Worm (Caenorhabditis elegans): ENCODE measurements around the gene ttr-15.
A peak's percentile ranks its signal among the peaks of the same experiment; 100 is the strongest.

ttr-15 gene

ce11 chrIII:10318062-10318609, 19.5 kb upstream of the ttr-15 start, which contains the start of the genes unc-50 and ostf-4:
unc-50 (minus strand) TSS chrIII:10318162.
ostf-4 (minus strand) TSS chrIII:10318559.
- no peak for TF ChIP-seq pha-4 (tag; optimal IDR thresholded peaks at IDR 0.05)
- no peak for TF ChIP-seq nhr-12 (tag; optimal IDR thresholded peaks at IDR 0.05)
- TF ChIP-seq hlh-1 (tag; optimal IDR thresholded peaks at IDR 0.05): no peak
- no peak for TF ChIP-seq lin-32 (GFP tag; optimal IDR thresholded peaks at IDR 0.05)
- no peak for TF ChIP-seq nhr-28 (tag; optimal IDR thresholded peaks at IDR 0.05)
- TF ChIP-seq zip-8 (tag; optimal IDR thresholded peaks at IDR 0.05): no peak
- no peak for TF ChIP-seq unc-39 (tag; optimal IDR thresholded peaks at IDR 0.05)
- no peak for TF ChIP-seq lin-13 (tag; optimal IDR thresholded peaks at IDR 0.05)

- no peak for TF ChIP-seq nhr-237 (tag; optimal IDR thresholded peaks at IDR 0.05)
- no peak for TF ChIP-seq M03D4.4 (tag; optimal IDR thresholded peaks at IDR 0.05)
- no peak for TF ChIP-seq sptf-1 (tag; optimal IDR thresholded peaks at IDR 0.05)
- TF ChIP-seq elt-1 (tag; optimal IDR thresholded peaks at IDR 0.05; ENCODE audit: borderline replicate concordance, insufficient read depth): no peak
- no peak for TF ChIP-seq unc-62 (GFP tag; optimal IDR thresholded peaks at IDR 0.05)
- no peak for TF ChIP-seq blmp-1 (tag; optimal IDR thresholded peaks at IDR 0.05)
- no peak for TF ChIP-seq ceh-83 (GFP tag; optimal IDR thresholded peaks at IDR 0.05)
- no peak for TF ChIP-seq cnd-1 (tag; optimal IDR thresholded peaks at IDR 0.05)
- no peak for TF ChIP-seq nhr-2 (tag; optimal IDR thresholded peaks at IDR 0.05)
- no peak for TF ChIP-seq tbx-8 (GFP tag; optimal IDR thresholded peaks at IDR 0.05)
- no peak for TF ChIP-seq sem-2 (GFP tag; optimal IDR thresholded peaks at IDR 0.05)
- no peak for TF ChIP-seq unc-39 (tag; optimal IDR thresholded peaks at IDR 0.05)
- TF ChIP-seq snpc-4 (tag; optimal IDR thresholded peaks at IDR 0.05): no peak
- TF ChIP-seq bed-3 (GFP tag; optimal IDR thresholded peaks at IDR 0.05): no peak
- peak; percentile 46 for TF ChIP-seq lsy-2 (tag; optimal IDR thresholded peaks at IDR 0.05)
- TF ChIP-seq nhr-76 (tag; optimal IDR thresholded peaks at IDR 0.05): no peak
- TF ChIP-seq ceh-43 (GFP tag; optimal IDR thresholded peaks at IDR 0.05): no peak
- TF ChIP-seq nhr-12 (tag; optimal IDR thresholded peaks at IDR 0.05): no peak
- no peak for TF ChIP-seq flh-1 (GFP tag; optimal IDR thresholded peaks at IDR 0.05)
- TF ChIP-seq ceh-39 (tag; optimal IDR thresholded peaks at IDR 0.05): no peak
- TF ChIP-seq ham-2 (GFP tag; optimal IDR thresholded peaks at IDR 0.05): no peak
- TF ChIP-seq lin-32 (GFP tag; optimal IDR thresholded peaks at IDR 0.05): no peak
- no peak for TF ChIP-seq mab-5 (tag; optimal IDR thresholded peaks at IDR 0.05)
- TF ChIP-seq ces-1 (GFP tag; optimal IDR thresholded peaks at IDR 0.05): peak; percentile 60
- TF ChIP-seq lin-13 (tag; optimal IDR thresholded peaks at IDR 0.05): peak; percentile 21
- no peak for TF ChIP-seq nhr-28 (tag; optimal IDR thresholded peaks at IDR 0.05)
- TF ChIP-seq elt-3 (tag; optimal IDR thresholded peaks at IDR 0.05): no peak
- peak; percentile 44 for TF ChIP-seq hlh-1 (tag; optimal IDR thresholded peaks at IDR 0.05)
- TF ChIP-seq drap-1 (GFP tag; optimal IDR thresholded peaks at IDR 0.05): no peak
- peak; percentile 69 for TF ChIP-seq pha-4 (tag; optimal IDR thresholded peaks at IDR 0.05)
- no peak for TF ChIP-seq zip-8 (tag; optimal IDR thresholded peaks at IDR 0.05)
- TF ChIP-seq mep-1 (tag; optimal IDR thresholded peaks at IDR 0.05): peak; percentile 30
- TF ChIP-seq ztf-11 (tag; optimal IDR thresholded peaks at IDR 0.05): no peak
- TF ChIP-seq unc-120 (tag; optimal IDR thresholded peaks at IDR 0.05; ENCODE audit: poor library complexity, severe bottlenecking): peak; percentile 21
- no peak for TF ChIP-seq mls-2 (tag; optimal IDR thresholded peaks at IDR 0.05)
Observed at ce11 chrIII:10318755-10319154, 18.9 kb upstream of the ttr-15 start, which contains the start of gene unc-69. unc-69 (plus strand) TSS chrIII:10318939.

ce11 chrIII:10320228-10320705, 17.4 kb upstream of the ttr-15 start:
- TF ChIP-seq lsy-2 (tag; optimal IDR thresholded peaks at IDR 0.05): peak; percentile 1

ce11 chrIII:10320788-10321187, 16.9 kb upstream of the ttr-15 start, which contains the start of gene sas-7:
sas-7 (plus strand) TSS chrIII:10321019.
- TF ChIP-seq ces-1 (GFP tag; optimal IDR thresholded peaks at IDR 0.05): no peak
- TF ChIP-seq ceh-83 (GFP tag; optimal IDR thresholded peaks at IDR 0.05): no peak
- TF ChIP-seq nhr-12 (tag; optimal IDR thresholded peaks at IDR 0.05): no peak
- no peak for TF ChIP-seq M03D4.4 (tag; optimal IDR thresholded peaks at IDR 0.05)
- TF ChIP-seq ztf-11 (tag; optimal IDR thresholded peaks at IDR 0.05): no peak
- TF ChIP-seq lin-13 (tag; optimal IDR thresholded peaks at IDR 0.05): no peak
- TF ChIP-seq elt-1 (tag; optimal IDR thresholded peaks at IDR 0.05; ENCODE audit: borderline replicate concordance, insufficient read depth): no peak
- TF ChIP-seq drap-1 (GFP tag; optimal IDR thresholded peaks at IDR 0.05): no peak
- TF ChIP-seq ceh-39 (tag; optimal IDR thresholded peaks at IDR 0.05): no peak
- no peak for TF ChIP-seq nhr-237 (tag; optimal IDR thresholded peaks at IDR 0.05)
- TF ChIP-seq tbx-8 (GFP tag; optimal IDR thresholded peaks at IDR 0.05): no peak
- no peak for TF ChIP-seq pha-4 (tag; optimal IDR thresholded peaks at IDR 0.05)
- no peak for TF ChIP-seq elt-3 (tag; optimal IDR thresholded peaks at IDR 0.05)
- TF ChIP-seq nhr-76 (tag; optimal IDR thresholded peaks at IDR 0.05): no peak
- no peak for TF ChIP-seq unc-62 (GFP tag; optimal IDR thresholded peaks at IDR 0.05)
- no peak for TF ChIP-seq unc-120 (tag; optimal IDR thresholded peaks at IDR 0.05; ENCODE audit: poor library complexity, severe bottlenecking)
- TF ChIP-seq zip-8 (tag; optimal IDR thresholded peaks at IDR 0.05): no peak
- no peak for TF ChIP-seq mls-2 (tag; optimal IDR thresholded peaks at IDR 0.05)
- no peak for TF ChIP-seq lin-32 (GFP tag; optimal IDR thresholded peaks at IDR 0.05)
- TF ChIP-seq nhr-2 (tag; optimal IDR thresholded peaks at IDR 0.05): no peak
